Worm (Caenorhabditis elegans): ENCODE data around the gene F53C3.11.

ce11 chrII:3927943-3928393 lies 21.5 kb upstream of the F53C3.11 start, which contains the start of gene plpp-1.1:
- TF ChIP-seq dao-5 (tag; optimal IDR thresholded peaks at IDR 0.05) (no peak), him-1 (tag; optimal IDR thresholded peaks at IDR 0.05) (no peak), W03F9.2 (tag; optimal IDR thresholded peaks at IDR 0.05) (no peak)
